Fruit fly (Drosophila melanogaster): ENCODE results near the gene CG4766.

- TF ChIP-seq Mio (GFP tag; optimal IDR thresholded peaks at IDR 0.05) (no peak), Hr78 (GFP tag; optimal IDR thresholded peaks at IDR 0.05) (no peak), sage (GFP tag; optimal IDR thresholded peaks at IDR 0.05) (no peak)
Observed at dm6 chrX:6024638-6025037, 24.0 kb upstream of the CG4766 start.
